Fruit fly (Drosophila melanogaster) whole organism, embryonic: ENCODE data around the gene pck.
A peak's percentile ranks its signal among the peaks of the same experiment; 100 is the strongest.

Source experiments
- CG10565 ChIP-seq: fragments of 200-800 bp; sonication (Bioruptor generic); optimal IDR thresholded peaks from 3 replicates; lab custom pipeline; 2016; ENCODE audit warnings: missing biosample characterization, mild to moderate bottlenecking, missing genetic modification characterization
- CG10654 ChIP-seq: fragments of 200-800 bp; sonication (Bioruptor generic); optimal IDR thresholded peaks from 2 replicates; lab custom pipeline; 2016; ENCODE audit warnings: missing biosample characterization, missing genetic modification characterization
- CG10979 ChIP-seq: fragments of 200-800 bp; sonication (Bioruptor generic); optimal IDR thresholded peaks from 2 replicates; lab custom pipeline; 2018; ENCODE audit warnings: missing biosample characterization, mild to moderate bottlenecking, missing genetic modification characterization, moderate library complexity
- CG12391 ChIP-seq: fragments of 200-800 bp; sonication (Bioruptor generic); optimal IDR thresholded peaks from 3 replicates; lab custom pipeline; 2018; ENCODE audit warnings: missing biosample characterization, mild to moderate bottlenecking, missing genetic modification characterization, moderate library complexity
- CG15011 ChIP-seq: fragments of 200-800 bp; sonication (Bioruptor generic); optimal IDR thresholded peaks from 3 replicates; lab custom pipeline; 2018; ENCODE audit warnings: missing biosample characterization, mild to moderate bottlenecking, missing genetic modification characterization
- CG15696 ChIP-seq: fragments of 200-800 bp; sonication (Bioruptor generic); optimal IDR thresholded peaks from 2 replicates; lab custom pipeline; 2019; ENCODE audit warnings: missing biosample characterization, mild to moderate bottlenecking, missing genetic modification characterization, moderate library complexity
- CG16779 ChIP-seq: fragments of 200-800 bp; sonication (Bioruptor generic); IDR thresholded peaks from 2 replicates; pipeline ENCODE4 v1.3.6; 2022; ENCODE audit warnings: missing biosample characterization, missing genetic modification characterization
- CG16815 ChIP-seq: fragments of 200-800 bp; sonication (Bioruptor generic); optimal IDR thresholded peaks from 3 replicates; lab custom pipeline; 2017; ENCODE audit warnings: missing biosample characterization, mild to moderate bottlenecking, missing genetic modification characterization
- CG17186 ChIP-seq: fragments of 200-800 bp; sonication (Bioruptor generic); optimal IDR thresholded peaks from 3 replicates; lab custom pipeline; 2017; ENCODE audit warnings: missing biosample characterization, missing genetic modification reagents, missing genetic modification characterization
- CG17361 ChIP-seq: fragments of 200-800 bp; sonication (Bioruptor generic); IDR thresholded peaks from 3 replicates; pipeline ENCODE4 v1.3.6; 2022; ENCODE audit warnings: missing biosample characterization, missing genetic modification characterization
- CG1792 ChIP-seq: fragments of 200-800 bp; sonication (Bioruptor generic); optimal IDR thresholded peaks from 2 replicates; lab custom pipeline; 2016; ENCODE audit warnings: missing biosample characterization, missing genetic modification characterization
- CG18599 ChIP-seq: fragments of 200-800 bp; sonication (Bioruptor generic); optimal IDR thresholded peaks from 3 replicates; lab custom pipeline; 2017; ENCODE audit warnings: missing biosample characterization, missing genetic modification characterization, mild to moderate bottlenecking, moderate library complexity, missing genetic modification reagents
- CG18764 ChIP-seq: fragments of 200-800 bp; sonication (Bioruptor generic); optimal IDR thresholded peaks from 3 replicates; lab custom pipeline; 2016; ENCODE audit warnings: missing biosample characterization, missing genetic modification characterization
- CG2678 ChIP-seq: fragments of 200-800 bp; sonication (Bioruptor generic); optimal IDR thresholded peaks from 3 replicates; lab custom pipeline; 2019; ENCODE audit warnings: missing biosample characterization, mild to moderate bottlenecking, missing genetic modification characterization, moderate library complexity
- CG2875 ChIP-seq: fragments of 200-800 bp; sonication (Bioruptor generic); optimal IDR thresholded peaks from 2 replicates; lab custom pipeline; 2017; ENCODE audit warnings: missing biosample characterization, mild to moderate bottlenecking, missing genetic modification characterization, missing genetic modification reagents
- CG30403 ChIP-seq: fragments of 200-800 bp; sonication (Bioruptor generic); optimal IDR thresholded peaks from 3 replicates; lab custom pipeline; 2016; ENCODE audit warnings: missing biosample characterization, missing genetic modification characterization
- CG32767 ChIP-seq: fragments of 200-800 bp; sonication (Bioruptor generic); IDR thresholded peaks from 2 replicates; pipeline ENCODE4 v1.3.6; 2022; ENCODE audit warnings: missing biosample characterization, missing genetic modification characterization
- CG4854 ChIP-seq: fragments of 200-800 bp; sonication (Bioruptor generic); optimal IDR thresholded peaks from 2 replicates; lab custom pipeline; 2016; ENCODE audit warnings: missing biosample characterization, missing genetic modification characterization, inconsistent platforms
- CG6175 ChIP-seq: fragments of 200-800 bp; sonication (Bioruptor generic); IDR thresholded peaks from 3 replicates; pipeline ENCODE4 v1.3.6; 2022; ENCODE audit warnings: missing biosample characterization, missing genetic modification characterization
- CG7963 ChIP-seq: fragments of 200-800 bp; sonication (Bioruptor generic); IDR thresholded peaks from 3 replicates; pipeline ENCODE4 v1.3.6; 2022; ENCODE audit warnings: missing biosample characterization, missing genetic modification characterization; ENCODE audit not compliant: partially characterized antibody
- CG8765 ChIP-seq: fragments of 200-800 bp; sonication (Bioruptor generic); IDR thresholded peaks from 2 replicates; pipeline ENCODE4 v1.3.6; 2022; ENCODE audit warnings: missing biosample characterization, missing genetic modification characterization
- CG8924 ChIP-seq: fragments of 200-800 bp; optimal IDR thresholded peaks from 3 replicates; lab custom pipeline; 2019; ENCODE audit warnings: missing biosample characterization, mild to moderate bottlenecking, missing genetic modification characterization, moderate library complexity
- CG8944 ChIP-seq: fragments of 200-800 bp; sonication (Bioruptor generic); optimal IDR thresholded peaks from 3 replicates; lab custom pipeline; 2016; ENCODE audit warnings: missing biosample characterization, missing genetic modification characterization
- D19B ChIP-seq: fragments of 200-800 bp; sonication (Bioruptor generic); optimal IDR thresholded peaks from 2 replicates; lab custom pipeline; 2017; ENCODE audit warnings: missing biosample characterization, mild to moderate bottlenecking, missing genetic modification characterization
- Dref ChIP-seq: fragments of 200-800 bp; sonication (Bioruptor generic); IDR thresholded peaks from 2 replicates; pipeline ENCODE4 v1.3.6; 2022; ENCODE audit warnings: missing biosample characterization, missing genetic modification characterization
- Ets97D ChIP-seq: fragments of 200-800 bp; sonication (Bioruptor generic); optimal IDR thresholded peaks from 3 replicates; lab custom pipeline; 2016; ENCODE audit warnings: missing biosample characterization, missing genetic modification characterization
- HmgZ ChIP-seq: fragments of 200-800 bp; sonication (Bioruptor generic); optimal IDR thresholded peaks from 2 replicates; lab custom pipeline; 2018; ENCODE audit warnings: missing biosample characterization, mild to moderate bottlenecking, missing genetic modification characterization
- Lpt ChIP-seq: fragments of >200 bp; optimal IDR thresholded peaks from 2 replicates; lab custom pipeline; 2018; ENCODE audit warnings: missing biosample characterization, missing genetic modification characterization
- Neu2 ChIP-seq: fragments of 200-800 bp; sonication (Bioruptor generic); optimal IDR thresholded peaks from 3 replicates; lab custom pipeline; 2016; ENCODE audit warnings: missing biosample characterization, missing genetic modification characterization, borderline replicate concordance
- Taf1 ChIP-seq: fragments of 200-800 bp; sonication (Bioruptor generic); IDR thresholded peaks from 2 replicates; pipeline ENCODE4 v1.3.6; 2022; ENCODE audit warnings: missing biosample characterization, missing genetic modification characterization
- ara ChIP-seq: fragments of 200-800 bp; sonication (Bioruptor generic); IDR thresholded peaks from 2 replicates; pipeline ENCODE4 v1.3.6; 2022; ENCODE audit warnings: missing biosample characterization, missing genetic modification characterization
- cad ChIP-seq: fragments of >200 bp; optimal IDR thresholded peaks from 2 replicates; lab custom pipeline; 2017; ENCODE audit warnings: missing biosample characterization, missing genetic modification characterization
- chif ChIP-seq, 2 experiments: fragments of 200-800 bp; sonication (Bioruptor generic); optimal IDR thresholded peaks; 3 replicates each; lab custom pipeline; 2016; ENCODE audit warnings: missing biosample characterization in 2 of 2, missing genetic modification characterization in 2 of 2
- dimm ChIP-seq: fragments of 200-800 bp; sonication (Bioruptor generic); IDR thresholded peaks from 2 replicates; pipeline ENCODE4 v1.3.6; 2022; ENCODE audit warnings: missing biosample characterization, missing genetic modification characterization
- fru ChIP-seq: fragments of >200 bp; optimal IDR thresholded peaks from 2 replicates; lab custom pipeline; 2017
- gcm ChIP-seq: fragments of 200-800 bp; sonication (Bioruptor generic); optimal IDR thresholded peaks from 2 replicates; lab custom pipeline; 2019; ENCODE audit warnings: missing biosample characterization, mild to moderate bottlenecking, missing genetic modification characterization, moderate library complexity
- gcm2 ChIP-seq: fragments of 200-800 bp; sonication (Bioruptor generic); optimal IDR thresholded peaks from 2 replicates; lab custom pipeline; 2016; ENCODE audit warnings: missing biosample characterization, missing genetic modification characterization
- her ChIP-seq: fragments of 200-800 bp; sonication (Bioruptor generic); optimal IDR thresholded peaks from 2 replicates; lab custom pipeline; 2016; ENCODE audit warnings: missing biosample characterization, missing genetic modification characterization
- jigr1 ChIP-seq: fragments of 200-800 bp; sonication (Bioruptor generic); IDR thresholded peaks from 3 replicates; pipeline ENCODE4 v1.3.6; 2022; ENCODE audit warnings: missing biosample characterization, missing genetic modification characterization
- lmd ChIP-seq: fragments of 200-800 bp; sonication (Bioruptor generic); IDR thresholded peaks from 2 replicates; pipeline ENCODE4 v1.3.6; 2022; ENCODE audit warnings: missing biosample characterization, missing genetic modification characterization
- luna ChIP-seq: fragments of 200-800 bp; sonication (Bioruptor generic); optimal IDR thresholded peaks from 2 replicates; lab custom pipeline; 2016; ENCODE audit warnings: missing biosample characterization, missing genetic modification characterization
- pros ChIP-seq: fragments of 200-800 bp; sonication (Bioruptor generic); optimal IDR thresholded peaks from 3 replicates; lab custom pipeline; 2019; ENCODE audit warnings: missing biosample characterization, mild to moderate bottlenecking, missing genetic modification characterization, moderate library complexity
- pzg ChIP-seq: fragments of 200-800 bp; sonication (Bioruptor generic); optimal IDR thresholded peaks from 3 replicates; lab custom pipeline; 2018; ENCODE audit warnings: missing biosample characterization, mild to moderate bottlenecking, missing genetic modification characterization, moderate library complexity
- rib ChIP-seq: fragments of 200-800 bp; sonication (Bioruptor generic); IDR thresholded peaks from 2 replicates; pipeline ENCODE4 v1.3.6; 2022; ENCODE audit warnings: missing biosample characterization, missing genetic modification characterization
- ro ChIP-seq: fragments of 200-800 bp; sonication (Bioruptor generic); IDR thresholded peaks from 2 replicates; pipeline ENCODE4 v1.3.6; 2022; ENCODE audit warnings: missing biosample characterization, missing genetic modification characterization
- sob ChIP-seq: fragments of 200-800 bp; sonication (Bioruptor generic); IDR thresholded peaks from 2 replicates; pipeline ENCODE4 v1.3.6; 2022; ENCODE audit warnings: missing biosample characterization, missing genetic modification characterization
- sug ChIP-seq: fragments of 200-800 bp; optimal IDR thresholded peaks from 2 replicates; lab custom pipeline; 2019; ENCODE audit warnings: missing biosample characterization, mild to moderate bottlenecking, missing genetic modification characterization, moderate library complexity
- trh ChIP-seq: fragments of 200-800 bp; sonication (Bioruptor generic); optimal IDR thresholded peaks from 2 replicates; lab custom pipeline; 2016; ENCODE audit warnings: missing biosample characterization, missing genetic modification characterization
- usp ChIP-seq: fragments of >200 bp; optimal IDR thresholded peaks from 2 replicates; lab custom pipeline; 2017; ENCODE audit warnings: missing biosample characterization, missing genetic modification characterization
- yki ChIP-seq: fragments of >200 bp; optimal IDR thresholded peaks from 3 replicates; lab custom pipeline; 2018
- zf30C ChIP-seq: fragments of 200-800 bp; sonication (Bioruptor generic); optimal IDR thresholded peaks from 3 replicates; lab custom pipeline; 2018; ENCODE audit warnings: missing biosample characterization, mild to moderate bottlenecking, missing genetic modification characterization

pck gene

DNA sequence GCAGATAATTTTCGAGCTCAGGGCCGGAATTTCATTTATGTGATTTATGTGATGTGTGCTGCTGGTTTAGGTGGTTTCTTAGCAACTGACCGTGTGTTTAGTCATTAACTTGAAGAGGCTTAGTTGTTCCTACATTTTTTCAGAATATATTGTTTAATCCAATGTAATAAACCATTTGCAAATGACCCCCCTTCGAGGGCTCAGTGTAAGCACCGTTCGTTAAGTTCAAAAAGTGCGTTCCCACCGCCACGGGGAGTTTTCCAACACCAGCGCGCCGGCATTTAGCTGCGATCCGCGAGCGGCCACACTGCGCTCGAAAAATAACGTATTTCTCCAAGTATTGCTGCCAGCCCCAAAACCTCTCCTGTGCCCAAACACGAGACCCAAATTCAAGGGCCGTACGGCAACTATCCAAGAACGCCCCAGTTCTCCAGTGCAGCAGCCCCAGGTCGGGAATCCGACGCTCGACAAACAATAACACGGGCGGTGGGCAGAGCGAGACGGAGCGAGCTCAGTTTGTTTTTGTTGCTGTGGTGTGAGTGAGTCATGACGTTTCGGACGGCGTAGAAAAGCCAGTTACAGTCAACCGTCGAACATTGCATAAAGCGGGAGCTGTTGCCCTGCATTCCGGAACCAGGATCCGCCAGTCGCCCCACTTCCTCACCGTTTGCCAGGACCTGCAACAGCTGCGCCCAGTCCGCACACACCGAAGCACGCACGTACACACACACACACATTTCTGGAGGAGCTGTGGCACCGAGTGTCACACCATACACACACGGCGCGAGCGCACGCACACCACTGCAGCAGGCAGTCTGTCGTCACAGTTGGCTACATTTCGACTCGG, 8.0 kb downstream of the pck start, which contains the start of gene rush (continued):
- TF ChIP-seq CG2678 (tag; lab: Kevin White, UChicago) = peak; percentile 13
- TF ChIP-seq CG16815 (GFP tag; lab: Kevin White, UChicago) = no peak
- TF ChIP-seq zf30C = peak; percentile 95
- no peak for TF ChIP-seq CG15696 (tag; lab: Kevin White, UChicago)
- no peak for TF ChIP-seq dimm (GFP tag; lab: Robert Waterston, UW)
- no peak for TF ChIP-seq CG10565 (GFP tag; lab: Kevin White, UChicago)
- 0 out of 3 replicates have a peak, but pooled peaks have one; percentile 10 for TF ChIP-seq CG6175 (GFP tag; lab: Robert Waterston, UW)
- no peak for TF ChIP-seq CG16779 (GFP tag; lab: Robert Waterston, UW)
- TF ChIP-seq gcm (GFP tag; lab: Kevin White, UChicago) = no peak
- TF ChIP-seq yki (lab: Kevin White, UChicago) = no peak
- peak; percentile 82 for TF ChIP-seq pzg (GFP tag; lab: Kevin White, UChicago)
- TF ChIP-seq CG32767 (GFP tag; lab: Robert Waterston, UW) = no peak
- TF ChIP-seq CG7963 (GFP tag; lab: Robert Waterston, UW) = no peak
- TF ChIP-seq her (GFP tag; lab: Kevin White, UChicago) = peak; percentile 46
- no peak for TF ChIP-seq jigr1 (GFP tag; lab: Robert Waterston, UW)
- no peak for TF ChIP-seq trh (GFP tag; lab: Kevin White, UChicago)
- 0 out of 2 replicates have a peak, but pooled peaks have one; percentile 11 for TF ChIP-seq Taf1 (GFP tag; lab: Robert Waterston, UW)
- no peak for TF ChIP-seq D19B (GFP tag; lab: Kevin White, UChicago)
- TF ChIP-seq usp (GFP tag; lab: Kevin White, UChicago) = no peak
- TF ChIP-seq CG18599 (GFP tag; lab: Kevin White, UChicago) = peak; percentile 41
- peak; percentile 81 for TF ChIP-seq CG17186
- TF ChIP-seq CG8765 (GFP tag; lab: Robert Waterston, UW) = no peak
- no peak for TF ChIP-seq pros (GFP tag; lab: Kevin White, UChicago)
- TF ChIP-seq chif (GFP tag; optimal IDR thresholded peaks at IDR 0.05; lab: Kevin White, UChicago) = peak in 1 of 2 experiments; percentile 4
- peak; percentile 21 for TF ChIP-seq CG12391
- peak; percentile 48 for TF ChIP-seq Ets97D (GFP tag; lab: Kevin White, UChicago)
- TF ChIP-seq ro (GFP tag; lab: Robert Waterston, UW) = no peak
- no peak for TF ChIP-seq rib (GFP tag; lab: Robert Waterston, UW)
- peak; percentile 13 for TF ChIP-seq CG1792
- peak; percentile 42 for TF ChIP-seq CG30403 (GFP tag; lab: Kevin White, UChicago)
- TF ChIP-seq HmgZ = peak; percentile 26
- no peak for TF ChIP-seq CG4854 (GFP tag; lab: Kevin White, UChicago)
- TF ChIP-seq CG15011 (GFP tag; lab: Kevin White, UChicago) = no peak
- no peak for TF ChIP-seq luna (GFP tag; lab: Kevin White, UChicago)
- TF ChIP-seq CG10654 (GFP tag; lab: Kevin White, UChicago) = no peak
- TF ChIP-seq CG2875 (GFP tag; lab: Kevin White, UChicago) = no peak
- TF ChIP-seq Lpt (GFP tag; lab: Kevin White, UChicago) = no peak
- TF ChIP-seq CG18764 (GFP tag; lab: Kevin White, UChicago) = no peak
- no peak for TF ChIP-seq cad (GFP tag; lab: Kevin White, UChicago)
- TF ChIP-seq CG10979 (tag; lab: Kevin White, UChicago) = no peak
- peak; percentile 50 for TF ChIP-seq Dref (GFP tag; lab: Robert Waterston, UW)
- peak; percentile 57 for TF ChIP-seq CG8944
- 0 out of 3 replicates have a peak, but pooled peaks have one; percentile 24 for TF ChIP-seq CG17361 (GFP tag; lab: Robert Waterston, UW)
- no peak for TF ChIP-seq gcm2 (GFP tag; lab: Kevin White, UChicago)
- TF ChIP-seq lmd (GFP tag; lab: Robert Waterston, UW) = peak; percentile 45; the same call in 1 of the 2 replicates
- TF ChIP-seq sug (tag; lab: Kevin White, UChicago) = peak; percentile 38
- TF ChIP-seq sob (GFP tag; lab: Robert Waterston, UW) = peak; percentile 46; the same call in 1 of the 2 replicates
- 0 out of 2 replicates have a peak, but pooled peaks have one; percentile 31 for TF ChIP-seq ara (GFP tag; lab: Robert Waterston, UW)
- no peak for TF ChIP-seq CG8924 (tag; lab: Kevin White, UChicago)
- TF ChIP-seq Neu2 (GFP tag; lab: Kevin White, UChicago) = no peak
- no peak for TF ChIP-seq fru (lab: Kevin White, UChicago)
